Fruit fly (Drosophila melanogaster): ENCODE results near the gene Muc4B.

Muc4B gene

DNA sequence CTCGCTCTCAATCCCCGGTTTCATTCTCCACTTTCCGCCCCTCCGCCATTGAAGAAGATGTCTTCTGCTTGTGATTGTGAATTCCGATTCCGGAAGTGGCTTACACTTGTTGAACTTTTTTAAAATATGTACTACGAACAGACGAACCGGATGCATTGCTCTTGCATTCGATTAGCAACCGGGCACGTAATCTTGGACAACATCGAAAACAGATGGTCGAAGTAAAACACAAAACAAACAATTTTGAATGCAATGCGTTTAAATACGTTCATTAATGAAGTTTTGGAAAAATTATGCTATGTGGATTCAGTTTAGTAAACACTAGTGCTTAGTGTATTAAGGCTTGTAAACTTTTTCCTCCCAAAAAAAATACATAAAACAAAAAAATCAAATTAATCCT lies at the start of gene Muc4B:
TSS of gene Muc4B (minus strand) at position 101 of the 400 bp plus-strand sequence.
- TF ChIP-seq toe (GFP tag; optimal IDR thresholded peaks at IDR 0.05), result no peak
- no peak for TF ChIP-seq kay (GFP tag; ENCODE audit: borderline replicate concordance)
- no peak for TF ChIP-seq cic (GFP tag; optimal IDR thresholded peaks at IDR 0.05)
- TF ChIP-seq cnc (optimal IDR thresholded peaks at IDR 0.05), result no peak
- TF ChIP-seq CG14711 (tag; optimal IDR thresholded peaks at IDR 0.05), result no peak
- TF ChIP-seq CG5204 (GFP tag; optimal IDR thresholded peaks at IDR 0.05), result no peak

- TF ChIP-seq CG7101 (tag; optimal IDR thresholded peaks at IDR 0.05) (no peak), CG7045 (GFP tag; optimal IDR thresholded peaks at IDR 0.05) (no peak), CG14711 (tag; optimal IDR thresholded peaks at IDR 0.05) (no peak), CG11617 (GFP tag; optimal IDR thresholded peaks at IDR 0.05) (no peak), CG12768 (GFP tag; optimal IDR thresholded peaks at IDR 0.05) (no peak), cnc (optimal IDR thresholded peaks at IDR 0.05) (no peak), tj (GFP tag; optimal IDR thresholded peaks at IDR 0.05) (no peak)
These were observed 47.5 kb upstream of the Muc4B start for dm6 chrX:4293418-4293817.

dm6 chrX:4280769-4281168 lies 34.8 kb upstream of the Muc4B start:
- no peak for TF ChIP-seq CG12768 (GFP tag; optimal IDR thresholded peaks at IDR 0.05)
- TF ChIP-seq tj (GFP tag; optimal IDR thresholded peaks at IDR 0.05), result no peak
- TF ChIP-seq CG5204 (GFP tag; optimal IDR thresholded peaks at IDR 0.05), result no peak
- no peak for TF ChIP-seq Clk (GFP tag; optimal IDR thresholded peaks at IDR 0.05)
- TF ChIP-seq ovo (GFP tag; optimal IDR thresholded peaks at IDR 0.05), result no peak
- TF ChIP-seq CG7101 (tag; optimal IDR thresholded peaks at IDR 0.05), result no peak
- no peak for TF ChIP-seq cic (GFP tag; optimal IDR thresholded peaks at IDR 0.05)
- TF ChIP-seq kay (GFP tag; ENCODE audit: borderline replicate concordance), result no peak
- no peak for TF ChIP-seq Hr96 (GFP tag; optimal IDR thresholded peaks at IDR 0.05)
- TF ChIP-seq CG33017 (tag; optimal IDR thresholded peaks at IDR 0.05), result no peak
- no peak for TF ChIP-seq Mnt (GFP tag; optimal IDR thresholded peaks at IDR 0.05)
- TF ChIP-seq Crg-1 (GFP tag; optimal IDR thresholded peaks at IDR 0.05), result no peak

DNA sequence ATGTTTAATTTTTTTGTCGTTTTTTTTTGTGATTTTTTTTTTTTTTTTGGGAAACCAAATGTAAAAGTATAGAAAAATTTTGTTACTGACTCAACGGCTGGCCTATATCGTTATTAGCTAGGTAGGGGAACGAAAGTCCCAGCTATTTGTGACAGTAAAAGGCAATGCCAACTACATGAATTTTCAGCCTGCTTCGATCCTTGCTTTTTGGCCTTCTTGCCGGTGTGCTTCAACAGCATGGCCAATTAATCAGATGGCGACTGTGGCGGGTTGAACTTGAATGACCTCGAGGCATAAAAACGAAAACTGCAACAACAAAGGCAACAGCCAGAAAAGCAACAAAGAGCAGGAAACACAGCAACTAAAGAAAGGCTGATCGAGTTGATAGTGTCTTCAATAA lies 31.9 kb upstream of the Muc4B start, which contains the start of gene CG15578:
TSS of gene CG15578 (minus strand) at position 101 of the 400 bp plus-strand sequence.
- TF ChIP-seq Crg-1 (GFP tag; optimal IDR thresholded peaks at IDR 0.05), result no peak
- TF ChIP-seq CG1620 (GFP tag; optimal IDR thresholded peaks at IDR 0.05), result no peak
- TF ChIP-seq CG5204 (GFP tag; optimal IDR thresholded peaks at IDR 0.05), result no peak
- TF ChIP-seq Hr96 (GFP tag; optimal IDR thresholded peaks at IDR 0.05), result no peak
- TF ChIP-seq Mnt (GFP tag; optimal IDR thresholded peaks at IDR 0.05), result no peak
- no peak for TF ChIP-seq bab1 (GFP tag; optimal IDR thresholded peaks at IDR 0.05)
- TF ChIP-seq Clk (GFP tag; optimal IDR thresholded peaks at IDR 0.05), result no peak

- no peak for TF ChIP-seq Clk (GFP tag; optimal IDR thresholded peaks at IDR 0.05)
- TF ChIP-seq cnc (optimal IDR thresholded peaks at IDR 0.05), result no peak
- no peak for TF ChIP-seq CG33017 (tag; optimal IDR thresholded peaks at IDR 0.05)
These were observed 31.0 kb upstream of the Muc4B start, which contains the start of gene CG15577 for dm6 chrX:4276900-4277299. Gene CG15577, minus strand, starts transcription at chrX:4277000.

DNA sequence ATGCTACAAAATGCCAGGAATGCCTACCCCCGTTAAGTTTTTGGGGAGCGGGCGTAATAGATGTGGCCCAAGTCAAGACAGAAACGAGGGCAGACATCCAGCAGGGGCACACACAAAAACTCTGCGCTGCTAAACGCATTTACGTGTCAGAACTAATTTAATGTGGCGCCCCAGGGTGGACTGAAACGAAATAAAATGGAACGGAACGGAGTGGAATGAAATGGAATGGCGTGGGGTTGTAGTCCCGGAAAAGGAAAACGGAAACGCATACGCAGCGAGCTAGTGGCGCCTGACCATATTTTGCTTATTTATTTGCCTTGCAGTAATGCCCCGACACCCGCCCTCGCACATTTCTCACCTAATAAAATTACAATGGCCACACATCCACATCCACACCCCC lies 27.6 kb upstream of the Muc4B start:
- TF ChIP-seq ovo (GFP tag; optimal IDR thresholded peaks at IDR 0.05) (no peak), Hr96 (GFP tag; optimal IDR thresholded peaks at IDR 0.05) (no peak), tj (GFP tag; optimal IDR thresholded peaks at IDR 0.05) (no peak), toe (GFP tag; optimal IDR thresholded peaks at IDR 0.05) (no peak), CG33017 (tag; optimal IDR thresholded peaks at IDR 0.05) (no peak), CG12768 (GFP tag; optimal IDR thresholded peaks at IDR 0.05) (no peak), cnc (optimal IDR thresholded peaks at IDR 0.05) (no peak)

DNA sequence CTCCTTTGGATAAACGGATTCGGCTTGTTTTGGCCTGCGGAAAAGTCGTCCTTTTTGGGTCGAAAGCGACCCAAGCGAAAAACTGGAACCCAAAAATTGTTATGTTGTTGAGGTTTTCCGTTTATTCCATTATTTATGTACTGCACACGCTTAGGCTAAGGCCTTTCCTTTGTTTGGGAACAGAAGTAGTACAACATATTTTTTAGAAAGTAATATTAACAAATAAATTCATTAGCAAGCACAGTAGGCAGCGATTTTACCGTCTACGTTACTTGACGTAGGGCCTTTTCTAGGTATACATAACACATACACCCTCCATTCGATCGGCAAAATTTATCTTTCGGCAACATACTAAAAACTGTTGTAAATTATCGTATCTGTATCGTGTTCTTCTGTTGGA lies 22.5 kb upstream of the Muc4B start, which contains the start of gene CG15572:
TSS of gene CG15572 (plus strand) at position 301 of the 400 bp plus-strand sequence.
- TF ChIP-seq ovo (GFP tag; optimal IDR thresholded peaks at IDR 0.05), result no peak
- TF ChIP-seq CG7045 (GFP tag; optimal IDR thresholded peaks at IDR 0.05), result no peak
- no peak for TF ChIP-seq CG11617 (GFP tag; optimal IDR thresholded peaks at IDR 0.05)

dm6 chrX:4265797-4266196 lies 19.9 kb upstream of the Muc4B start, which contains the start of gene CG12691:
Gene CG12691, plus strand, starts transcription at chrX:4266097.
- TF ChIP-seq CG33017 (tag; optimal IDR thresholded peaks at IDR 0.05) (no peak), Clk (GFP tag; optimal IDR thresholded peaks at IDR 0.05) (no peak)

DNA sequence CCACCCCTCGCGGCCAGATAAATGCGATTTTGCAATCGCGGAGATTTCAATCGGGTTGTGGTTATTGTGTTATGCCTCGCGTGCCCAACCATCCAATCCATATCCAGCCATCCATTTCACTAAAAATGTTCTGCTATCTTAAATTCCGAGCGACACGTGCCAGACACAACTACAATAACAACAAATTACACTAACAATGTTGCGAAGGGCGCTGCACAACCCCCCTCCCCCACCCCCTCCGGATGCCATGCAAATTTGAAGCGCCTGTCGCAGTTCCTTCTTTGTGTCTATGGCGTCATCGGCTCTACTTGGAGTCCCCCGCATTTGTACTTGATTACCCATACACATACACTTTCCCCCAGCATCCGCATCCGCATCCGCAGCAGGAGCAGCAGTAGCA lies 19.4 kb upstream of the Muc4B start:
- no peak for TF ChIP-seq Clk (GFP tag; optimal IDR thresholded peaks at IDR 0.05)
- TF ChIP-seq CG11617 (GFP tag; optimal IDR thresholded peaks at IDR 0.05), result no peak
- TF ChIP-seq CG12768 (GFP tag; optimal IDR thresholded peaks at IDR 0.05), result no peak
- TF ChIP-seq CG5204 (GFP tag; optimal IDR thresholded peaks at IDR 0.05), result no peak
- TF ChIP-seq Crg-1 (GFP tag; optimal IDR thresholded peaks at IDR 0.05), result no peak
- TF ChIP-seq tj (GFP tag; optimal IDR thresholded peaks at IDR 0.05), result no peak
- no peak for TF ChIP-seq CG14711 (tag; optimal IDR thresholded peaks at IDR 0.05)
- no peak for TF ChIP-seq pad (GFP tag; optimal IDR thresholded peaks at IDR 0.05)
- TF ChIP-seq Mnt (GFP tag; optimal IDR thresholded peaks at IDR 0.05), result no peak
- TF ChIP-seq ovo (GFP tag; optimal IDR thresholded peaks at IDR 0.05), result no peak
- TF ChIP-seq toe (GFP tag; optimal IDR thresholded peaks at IDR 0.05), result no peak
- no peak for TF ChIP-seq CG33017 (tag; optimal IDR thresholded peaks at IDR 0.05)
- no peak for TF ChIP-seq Hr96 (GFP tag; optimal IDR thresholded peaks at IDR 0.05)
- TF ChIP-seq kay (GFP tag; ENCODE audit: borderline replicate concordance), result no peak
- no peak for TF ChIP-seq cnc (optimal IDR thresholded peaks at IDR 0.05)
- no peak for TF ChIP-seq CG7045 (GFP tag; optimal IDR thresholded peaks at IDR 0.05)
- TF ChIP-seq cic (GFP tag; optimal IDR thresholded peaks at IDR 0.05), result no peak
- TF ChIP-seq CG1620 (GFP tag; optimal IDR thresholded peaks at IDR 0.05), result no peak
- no peak for TF ChIP-seq bab1 (GFP tag; optimal IDR thresholded peaks at IDR 0.05)
